Fruit fly (Drosophila melanogaster) whole organism: Measurements from ENCODE around the gene Sirt7.

Experiments used
- pan ChIP-seq: fragments of >200 bp; optimal IDR thresholded peaks from 2 replicates; lab custom pipeline; 2017
- psq ChIP-seq: fragments of >200 bp; optimal IDR thresholded peaks from 2 replicates; lab custom pipeline; 2017

Gene Sirt7

DNA sequence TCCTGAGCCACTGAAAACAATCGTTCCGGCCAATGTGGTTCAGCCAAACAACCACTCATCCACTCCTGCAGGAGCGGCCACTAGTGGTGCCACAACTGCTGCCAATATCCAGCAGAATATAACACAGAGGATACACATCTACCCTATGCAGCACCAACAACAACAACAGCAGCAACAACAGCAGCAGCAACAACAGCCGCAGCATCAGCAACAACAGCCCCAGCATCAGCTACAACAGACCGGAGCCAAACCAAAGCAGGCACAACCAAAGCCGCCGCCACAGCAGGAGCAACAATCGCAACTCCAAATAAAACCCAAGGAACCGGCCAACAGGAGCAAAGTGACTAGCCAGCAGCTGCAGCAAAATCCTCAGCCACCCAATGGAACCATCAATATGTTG is 47.5 kb downstream of the Sirt7 start:
- TF ChIP-seq psq (lab: Kevin White, UChicago) (no peak), pan (lab: Kevin White, UChicago) (no peak)
